Fruit fly (Drosophila melanogaster) whole organism, embryonic: ENCODE data around the gene Nasp.

ENCODE experiments used
- B-H1 ChIP-seq: fragments of 200-800 bp; sonication (Bioruptor generic); IDR thresholded peaks from 3 replicates; pipeline ENCODE4 v1.3.6; 2022; ENCODE audit warnings: missing biosample characterization, missing genetic modification characterization
- Bdp1 ChIP-seq: fragments of 200-800 bp; sonication (Bioruptor generic); optimal IDR thresholded peaks from 3 replicates; lab custom pipeline; 2016; ENCODE audit warnings: missing biosample characterization, missing genetic modification characterization
- CG11696 ChIP-seq: fragments of 200-800 bp; sonication (Bioruptor generic); IDR thresholded peaks from 2 replicates; pipeline ENCODE4 v1.3.6; 2022; ENCODE audit warnings: missing biosample characterization, missing genetic modification characterization
- CG14050 ChIP-seq: fragments of 200-800 bp; sonication (Bioruptor generic); IDR thresholded peaks from 3 replicates; pipeline ENCODE4 v1.3.6; 2022; ENCODE audit warnings: missing biosample characterization, missing genetic modification characterization
- CG15479 ChIP-seq: fragments of 200-800 bp; sonication (Bioruptor generic); optimal IDR thresholded peaks from 3 replicates; lab custom pipeline; 2019; ENCODE audit warnings: missing biosample characterization, mild to moderate bottlenecking, missing genetic modification characterization, moderate library complexity
- CG2199 ChIP-seq: fragments of 200-800 bp; sonication (Bioruptor generic); IDR thresholded peaks from 3 replicates; pipeline ENCODE4 v1.3.6; 2022; ENCODE audit warnings: missing biosample characterization, missing genetic modification characterization
- CG32767 ChIP-seq: fragments of 200-800 bp; sonication (Bioruptor generic); IDR thresholded peaks from 2 replicates; pipeline ENCODE4 v1.3.6; 2022; ENCODE audit warnings: missing biosample characterization, missing genetic modification characterization
- crol ChIP-seq: fragments of 200-800 bp; sonication (Bioruptor generic); IDR thresholded peaks from 2 replicates; pipeline ENCODE4 v1.3.6; 2022; ENCODE audit warnings: missing biosample characterization, missing genetic modification characterization
- dan ChIP-seq: fragments of 200-800 bp; sonication (Bioruptor generic); IDR thresholded peaks from 2 replicates; pipeline ENCODE4 v1.3.6; 2022; ENCODE audit warnings: missing biosample characterization, missing genetic modification characterization
- jing ChIP-seq: fragments of 200-800 bp; sonication (Bioruptor generic); optimal IDR thresholded peaks from 2 replicates; lab custom pipeline; 2018; ENCODE audit warnings: missing biosample characterization, mild to moderate bottlenecking, missing genetic modification characterization
- tap ChIP-seq: fragments of 200-800 bp; optimal IDR thresholded peaks from 3 replicates; lab custom pipeline; 2019; ENCODE audit warnings: missing biosample characterization, mild to moderate bottlenecking, missing genetic modification characterization, moderate library complexity
- tio ChIP-seq: fragments of 200-800 bp; sonication (Bioruptor generic); optimal IDR thresholded peaks from 2 replicates; lab custom pipeline; 2017; ENCODE audit warnings: missing biosample characterization, missing genetic modification characterization, inconsistent platforms
- wdn ChIP-seq: fragments of 200-800 bp; sonication (Bioruptor generic); IDR thresholded peaks from 2 replicates; pipeline ENCODE4 v1.3.6; 2022; ENCODE audit warnings: missing biosample characterization, missing genetic modification characterization

DNA sequence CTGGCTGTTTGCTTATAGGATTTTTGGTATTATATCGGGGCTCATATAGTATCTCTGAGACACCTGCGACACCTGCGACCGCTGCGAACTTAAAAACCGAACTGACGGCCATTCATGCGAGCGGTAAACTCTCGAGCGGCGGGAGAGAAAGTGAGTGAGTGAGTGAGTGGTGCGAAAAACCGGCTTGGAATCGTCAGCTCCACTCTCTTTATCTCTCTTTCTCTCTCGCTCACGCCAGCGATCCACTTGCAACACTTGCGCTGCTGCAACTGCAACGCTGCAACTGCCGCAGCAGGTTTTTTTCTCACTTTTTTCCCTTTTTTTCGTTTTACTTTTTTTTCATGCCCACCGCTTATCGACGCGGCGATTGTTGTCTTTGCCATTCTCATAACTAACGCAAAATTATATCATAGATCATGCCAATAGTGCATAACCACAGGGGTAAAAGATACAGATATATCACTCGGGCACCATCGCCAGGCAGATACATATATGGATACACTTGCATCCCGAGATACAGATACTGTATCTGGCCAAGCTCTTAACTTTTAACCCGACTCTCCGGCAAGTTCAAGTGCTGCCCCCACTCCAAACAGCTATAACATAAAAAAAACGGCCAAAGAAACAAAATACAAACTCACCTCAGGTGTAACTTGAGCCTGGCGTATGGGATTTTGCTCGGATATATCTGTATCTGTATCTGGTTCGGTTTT, 45.0 kb downstream of the Nasp start:
- TF ChIP-seq CG11696 (GFP tag; lab: Robert Waterston, UW) (no peak), tio (GFP tag; lab: Kevin White, UChicago) (no peak), wdn (GFP tag; lab: Robert Waterston, UW) (no peak), CG32767 (GFP tag; lab: Robert Waterston, UW) (no peak), tap (tag; lab: Kevin White, UChicago) (no peak), Bdp1 (no peak), B-H1 (no peak), CG15479 (peak; percentile 37), jing (GFP tag; lab: Kevin White, UChicago) (no peak), dan (GFP tag; lab: Robert Waterston, UW) (no peak), crol (GFP tag; lab: Robert Waterston, UW) (no peak), CG2199 (GFP tag; lab: Robert Waterston, UW) (no peak), CG14050 (GFP tag; lab: Robert Waterston, UW) (no peak)
